Worm (Caenorhabditis elegans) whole organism, midembryonic: ENCODE results near the gene lpd-9.

Experiments
- T22C8.4 ChIP-seq: fragments of 200-800 bp; sonication (Bioruptor generic); IDR thresholded peaks from 2 replicates; pipeline ENCODE4 v1.3.6; 2022; ENCODE audit warnings: missing genetic modification characterization, missing compliant biosample characterization
- flt-1 ChIP-seq: fragments of 200-800 bp; sonication (Bioruptor generic); IDR thresholded peaks from 2 replicates; pipeline ENCODE4 v1.3.6; 2022; ENCODE audit warnings: missing genetic modification characterization, missing compliant biosample characterization
- klf-2 ChIP-seq: fragments of 200-800 bp; sonication (Bioruptor generic); conservative IDR thresholded peaks from 2 replicates; pipeline ENCODE4 v1.3.6; 2022; ENCODE audit warnings: missing genetic modification reagents, missing genetic modification characterization, missing compliant biosample characterization
- med-1 ChIP-seq: sonication (generic microtip); optimal IDR thresholded peaks from 2 replicates; lab custom pipeline; 2017; ENCODE audit warnings: missing genetic modification characterization, mild to moderate bottlenecking, missing compliant biosample characterization, antibody characterized with exemption, missing genetic modification reagents; ENCODE audit not compliant: insufficient read depth
- ref-1 ChIP-seq: fragments of 200-800 bp; sonication (Bioruptor generic); conservative IDR thresholded peaks from 2 replicates; pipeline ENCODE4 v1.3.6; 2022; ENCODE audit warnings: missing genetic modification reagents, missing genetic modification characterization, missing compliant biosample characterization
- ztf-23 ChIP-seq: fragments of 200-800 bp; sonication (Bioruptor generic); IDR thresholded peaks from 2 replicates; pipeline ENCODE4 v1.3.6; 2022; ENCODE audit warnings: missing genetic modification reagents, missing genetic modification characterization, missing compliant biosample characterization
- ztf-29 ChIP-seq: fragments of 200-800 bp; sonication (Bioruptor generic); IDR thresholded peaks from 2 replicates; pipeline ENCODE4 v1.3.6; 2022; ENCODE audit warnings: missing genetic modification reagents, missing genetic modification characterization, missing compliant biosample characterization

DNA sequence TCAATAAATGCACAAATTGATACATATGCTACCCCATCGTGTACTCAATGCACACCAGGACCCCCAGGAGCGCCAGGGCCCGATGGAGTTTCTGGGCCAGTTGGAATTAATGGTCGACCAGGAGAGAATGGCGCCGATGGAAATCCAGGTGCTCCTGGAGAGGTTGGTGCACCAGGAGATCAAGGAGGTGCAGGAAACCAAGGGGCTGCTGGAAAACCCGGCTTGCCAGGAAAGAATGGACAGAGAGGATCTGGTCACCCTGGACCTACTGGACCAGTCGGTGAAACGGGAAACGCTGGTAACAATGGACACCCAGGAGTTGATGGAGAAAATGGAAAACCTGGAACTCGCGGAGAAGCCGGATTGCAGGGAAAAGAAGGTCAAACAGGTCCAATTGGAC is 17.5 kb upstream of the lpd-9 start:
- no peak for TF ChIP-seq flt-1
- no peak for TF ChIP-seq klf-2
- TF ChIP-seq T22C8.4 (GFP tag; lab: Robert Waterston, UW), result no peak
- no peak for TF ChIP-seq ztf-29 (GFP tag; lab: Robert Waterston, UW)
- TF ChIP-seq med-1 (GFP tag; lab: Kevin White, UChicago), result no peak
- no peak for TF ChIP-seq ztf-23
- no peak for TF ChIP-seq ref-1 (GFP tag; lab: Robert Waterston, UW)
